Worm (Caenorhabditis elegans): ENCODE measurements around the gene F33H12.1.

The F33H12.1 gene

DNA sequence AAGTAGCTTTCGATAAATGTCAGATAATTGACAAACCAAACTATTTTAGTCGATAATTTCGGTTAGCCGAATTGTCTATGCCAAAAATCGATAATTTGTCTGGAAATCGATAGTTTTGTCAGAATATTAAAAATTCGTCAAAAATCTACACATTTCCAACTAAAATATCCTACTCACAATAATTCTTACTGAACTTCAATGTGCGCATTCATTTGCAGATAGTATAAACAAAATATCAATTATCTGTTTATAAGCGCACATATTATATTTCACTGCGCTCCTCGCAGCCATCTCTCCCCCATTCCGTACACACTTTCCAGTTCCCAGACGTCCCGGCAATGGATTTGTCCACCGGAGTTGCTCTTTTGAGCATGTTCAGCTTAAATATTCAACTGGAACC lies 24.5 kb downstream of the F33H12.1 start, which contains the start of gene lgc-28:
Gene lgc-28 (plus strand): TSS at position 301 of the 400 bp plus-strand sequence.
- TF ChIP-seq let-607 (tag; optimal IDR thresholded peaks at IDR 0.05) (no peak), attf-6 (GFP tag; IDR thresholded peaks at IDR 0.05) (no peak), aptf-2 (GFP tag; conservative IDR thresholded peaks at IDR 0.05) (no peak), cebp-1 (GFP tag; IDR thresholded peaks at IDR 0.05) (no peak), cebp-1 (tag; optimal IDR thresholded peaks at IDR 0.05) (no peak), ceh-91 (GFP tag; IDR thresholded peaks at IDR 0.05) (no peak), attf-5 (GFP tag; optimal IDR thresholded peaks at IDR 0.05) (no peak), nfya-2 (GFP tag; IDR thresholded peaks at IDR 0.05) (no peak), hmg-20 (GFP tag; IDR thresholded peaks at IDR 0.05) (no peak), hrde-1 (tag; optimal IDR thresholded peaks at IDR 0.05; ENCODE audit: borderline replicate concordance) (no peak)

ce11 chrII:2627154-2627799 lies 27.0 kb downstream of the F33H12.1 start, which contains the start of gene sri-71:
sri-71 (plus strand) TSS chrII:2627749.
- TF ChIP-seq snpc-1.3 (tag; optimal IDR thresholded peaks at IDR 0.05; ENCODE audit: insufficient read depth) (no peak), lin-35 (GFP tag; optimal IDR thresholded peaks at IDR 0.05) (no peak), dox-1 (GFP tag; IDR thresholded peaks at IDR 0.05) (0 out of 2 replicates have a peak, but pooled peaks have one; percentile 26), egrh-3 (GFP tag; IDR thresholded peaks at IDR 0.05) (peak; percentile 87; the same call in 1 of the 2 replicates), zfh-2 (GFP tag; conservative IDR thresholded peaks at IDR 0.05) (peak; percentile 91), chd-7 (tag; optimal IDR thresholded peaks at IDR 0.05) (peak; percentile 4), cebp-1 (GFP tag; IDR thresholded peaks at IDR 0.05) (no peak), cebp-1 (tag; optimal IDR thresholded peaks at IDR 0.05) (no peak), madf-3 (GFP tag; IDR thresholded peaks at IDR 0.05) (no peak)

ce11 chrII:2628401-2628800 lies 28.1 kb downstream of the F33H12.1 start:
- TF ChIP-seq Y53F4B.3 (GFP tag; IDR thresholded peaks at IDR 0.05) = no peak
- TF ChIP-seq B0019.2 (GFP tag; conservative IDR thresholded peaks at IDR 0.05) = no peak
- no peak for TF ChIP-seq lsl-1 (GFP tag; optimal IDR thresholded peaks at IDR 0.05)
- TF ChIP-seq egrh-3 (GFP tag; IDR thresholded peaks at IDR 0.05) = peak; percentile 81; the same call in 1 of the 2 replicates
- peak; percentile 85 for TF ChIP-seq zfh-2 (GFP tag; conservative IDR thresholded peaks at IDR 0.05)
- 0 out of 2 replicates have a peak, but pooled peaks have one; percentile 22 for TF ChIP-seq mcd-1 (GFP tag; IDR thresholded peaks at IDR 0.05)
- no peak for TF ChIP-seq snpc-4 (GFP tag; optimal IDR thresholded peaks at IDR 0.05)
- TF ChIP-seq snpc-4 (tag; optimal IDR thresholded peaks at IDR 0.05) = no peak
- no peak for TF ChIP-seq nhr-90 (tag; optimal IDR thresholded peaks at IDR 0.05)
- TF ChIP-seq F55B11.4 (tag; optimal IDR thresholded peaks at IDR 0.05; ENCODE audit: borderline replicate concordance, insufficient read depth) = no peak
- TF ChIP-seq attf-6 (GFP tag; IDR thresholded peaks at IDR 0.05) = no peak
- TF ChIP-seq hlh-12 (tag; optimal IDR thresholded peaks at IDR 0.05) = no peak
- TF ChIP-seq lin-40 (tag; optimal IDR thresholded peaks at IDR 0.05) = no peak
- TF ChIP-seq ets-4 (GFP tag; optimal IDR thresholded peaks at IDR 0.05) = no peak
- TF ChIP-seq hrde-1 (tag; optimal IDR thresholded peaks at IDR 0.05; ENCODE audit: borderline replicate concordance) = no peak
- TF ChIP-seq ztf-28 (GFP tag; IDR thresholded peaks at IDR 0.05) = no peak
- TF ChIP-seq attf-5 (GFP tag; optimal IDR thresholded peaks at IDR 0.05) = no peak
- 0 out of 2 replicates have a peak, but pooled peaks have one; percentile 52 for TF ChIP-seq F37B4.10 (GFP tag; IDR thresholded peaks at IDR 0.05)

DNA sequence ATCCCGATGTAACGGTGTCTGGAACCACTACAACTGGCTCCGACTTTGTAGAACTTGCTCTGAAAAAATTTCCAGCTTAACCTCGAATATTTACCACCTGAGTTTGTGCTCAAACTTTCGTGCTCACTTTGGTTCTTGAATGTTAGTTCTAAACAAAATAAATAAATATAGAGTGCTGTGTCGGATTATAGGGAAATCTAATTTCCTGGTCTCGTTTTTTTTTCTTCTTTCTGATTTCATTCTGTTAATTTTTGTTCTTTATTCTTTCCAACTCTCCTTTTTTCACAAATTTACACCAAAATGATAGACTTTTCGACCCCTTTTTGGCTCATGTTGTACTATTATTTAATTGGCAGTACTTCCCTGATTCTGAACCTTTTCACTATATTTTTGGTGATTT lies 29.0 kb downstream of the F33H12.1 start, which contains the start of gene sri-37:
Gene sri-37 (plus strand): TSS at position 301 of the 400 bp plus-strand sequence.
- TF ChIP-seq madf-6 (GFP tag; IDR thresholded peaks at IDR 0.05) = no peak
